Fruit fly (Drosophila melanogaster) Kc167 (cell line): ENCODE measurements around the gene Rcd-1.

Experiments
- Myc ChIP-seq: fragments of >200 bp; optimal IDR thresholded peaks from 2 replicates; lab custom pipeline; 2017; ENCODE audit warnings: missing external identifiers
- Sin3A ChIP-seq: fragments of >200 bp; optimal IDR thresholded peaks from 2 replicates; lab custom pipeline; 2018; ENCODE audit warnings: missing external identifiers
- h ChIP-seq: fragments of >200 bp; optimal IDR thresholded peaks from 3 replicates; lab custom pipeline; 2018; ENCODE audit warnings: missing external identifiers
- insv ChIP-seq: fragments of >200 bp; optimal IDR thresholded peaks from 3 replicates; lab custom pipeline; 2018; ENCODE audit warnings: missing external identifiers
- psq ChIP-seq: fragments of >200 bp; optimal IDR thresholded peaks from 2 replicates; lab custom pipeline; 2017; ENCODE audit warnings: missing external identifiers
- ttk ChIP-seq: sonication (Bioruptor generic); optimal IDR thresholded peaks from 2 replicates; lab custom pipeline; 2017; ENCODE audit warnings: missing external identifiers

Rcd-1 gene

DNA sequence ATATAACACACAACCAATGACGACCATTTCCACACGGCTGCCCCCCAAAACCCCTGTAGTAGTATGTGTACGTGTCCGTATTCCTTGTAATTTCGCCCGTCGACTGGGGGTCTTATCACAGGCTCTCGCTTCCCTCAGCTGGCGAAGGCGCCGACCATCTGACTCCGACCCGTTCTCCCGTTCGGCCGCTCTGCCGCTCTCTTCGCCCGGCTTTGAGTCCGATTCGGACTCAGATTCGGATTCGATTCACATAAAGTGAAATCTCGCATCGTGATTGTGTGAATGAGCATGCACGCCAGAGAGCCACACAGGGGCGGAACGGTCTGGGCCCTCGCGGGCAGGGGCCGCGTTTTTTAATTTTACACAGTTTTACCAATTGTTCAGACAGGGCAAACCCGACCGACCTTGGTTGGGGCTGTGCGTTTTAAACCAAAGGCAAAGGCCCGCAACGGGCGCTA lies 27.1 kb downstream of the Rcd-1 start:
- TF ChIP-seq insv (lab: Kevin White, UChicago) (no peak), ttk (lab: Kevin White, UChicago) (no peak), Myc (no peak), psq (lab: Kevin White, UChicago) (no peak), h (lab: Kevin White, UChicago) (no peak), Sin3A (lab: Kevin White, UChicago) (no peak)

DNA sequence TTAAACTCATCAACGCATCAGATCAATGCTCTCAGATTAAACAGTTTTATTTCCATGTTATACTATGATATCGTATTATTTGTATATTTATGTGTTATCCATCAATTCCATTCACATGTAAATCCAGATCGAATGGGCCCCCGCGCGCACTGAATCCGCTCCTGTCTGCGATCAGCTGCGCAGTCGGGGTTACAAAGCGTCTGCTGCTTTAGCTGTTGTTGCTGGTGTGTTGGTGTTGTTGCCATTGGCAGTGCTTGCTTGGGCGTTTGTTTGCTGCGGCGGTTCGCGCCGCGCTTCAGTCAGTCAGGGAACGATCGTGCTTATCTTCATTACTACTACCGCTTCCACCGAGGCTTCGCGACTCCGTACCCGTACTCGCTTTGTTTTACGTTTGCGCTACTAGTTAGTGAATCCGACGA lies 28.4 kb downstream of the Rcd-1 start, which contains the start of gene Zw:
Zw (plus strand) TSS at position 262 of the 419 bp plus-strand sequence.
- no peak for TF ChIP-seq Myc
- no peak for TF ChIP-seq psq (lab: Kevin White, UChicago)
- no peak for TF ChIP-seq h (lab: Kevin White, UChicago)
- TF ChIP-seq insv (lab: Kevin White, UChicago) = no peak
- no peak for TF ChIP-seq Sin3A (lab: Kevin White, UChicago)
- TF ChIP-seq ttk (lab: Kevin White, UChicago) = no peak

dm6 chrX:19667444-19668104 lies 29.0 kb downstream of the Rcd-1 start:
- TF ChIP-seq psq (lab: Kevin White, UChicago) = no peak
- TF ChIP-seq Sin3A (lab: Kevin White, UChicago) = no peak
- no peak for TF ChIP-seq ttk (lab: Kevin White, UChicago)
- no peak for TF ChIP-seq Myc
- no peak for TF ChIP-seq insv (lab: Kevin White, UChicago)
- TF ChIP-seq h (lab: Kevin White, UChicago) = no peak

- TF ChIP-seq Myc = no peak
- TF ChIP-seq insv (lab: Kevin White, UChicago) = no peak
- no peak for TF ChIP-seq h (lab: Kevin White, UChicago)
- TF ChIP-seq Sin3A (lab: Kevin White, UChicago) = no peak
- no peak for TF ChIP-seq ttk (lab: Kevin White, UChicago)
- TF ChIP-seq psq (lab: Kevin White, UChicago) = no peak
These were observed 29.8 kb downstream of the Rcd-1 start for dm6 chrX:19668405-19668804.

DNA sequence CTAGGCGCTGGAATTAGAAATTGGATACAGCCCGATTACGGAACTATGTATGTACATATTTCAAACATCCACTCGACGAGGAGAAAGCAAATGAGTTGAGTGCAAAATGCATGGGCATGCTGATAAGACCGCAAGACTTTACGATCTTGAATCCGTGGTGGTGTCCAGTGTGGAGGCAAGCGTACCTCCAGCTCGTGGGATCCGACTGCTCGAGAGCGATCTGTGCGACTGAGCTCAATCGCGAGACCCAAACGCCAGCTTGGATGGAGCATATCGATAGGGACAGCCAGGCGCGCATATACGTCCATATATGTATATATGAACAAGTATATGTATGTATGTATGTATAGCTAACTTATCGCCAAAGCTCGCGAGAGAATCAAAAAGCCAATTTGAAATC lies 37.1 kb downstream of the Rcd-1 start, which contains the start of gene et:
et (minus strand) TSS at position 230 of the 400 bp plus-strand sequence.
- TF ChIP-seq psq (lab: Kevin White, UChicago) (no peak), Sin3A (lab: Kevin White, UChicago) (no peak), h (lab: Kevin White, UChicago) (no peak), insv (lab: Kevin White, UChicago) (no peak), ttk (lab: Kevin White, UChicago) (no peak), Myc (no peak)

DNA sequence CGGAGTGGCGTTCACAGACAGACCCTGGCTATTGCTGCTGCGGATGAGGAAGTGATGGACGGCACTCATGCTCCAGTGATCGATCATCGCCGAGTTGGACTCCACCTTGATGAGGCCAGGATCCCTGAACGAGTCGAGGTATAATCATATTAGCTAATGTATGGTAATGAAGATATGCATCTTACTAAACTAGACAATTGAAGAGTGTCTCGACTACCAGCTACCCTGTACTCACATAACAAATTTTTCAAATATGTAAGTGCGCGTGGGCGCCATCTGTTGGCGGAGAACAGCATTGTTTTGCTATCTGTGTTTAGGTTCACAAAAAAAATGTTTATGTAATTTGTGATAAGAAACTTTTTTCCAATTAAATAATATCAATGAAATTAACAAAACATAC lies 40.6 kb downstream of the Rcd-1 start:
- no peak for TF ChIP-seq Myc
- TF ChIP-seq ttk (lab: Kevin White, UChicago) = no peak
- TF ChIP-seq insv (lab: Kevin White, UChicago) = no peak
- no peak for TF ChIP-seq h (lab: Kevin White, UChicago)
- TF ChIP-seq psq (lab: Kevin White, UChicago) = no peak

dm6 chrX:19683040-19683875 lies 44.7 kb downstream of the Rcd-1 start, which contains the start of the genes dome and Ubqn:
Gene dome (minus strand): TSS chrX:19683518.
Gene Ubqn (plus strand): TSS chrX:19683808.
- no peak for TF ChIP-seq Myc
- TF ChIP-seq h (lab: Kevin White, UChicago) = no peak
- TF ChIP-seq Sin3A (lab: Kevin White, UChicago) = no peak
- no peak for TF ChIP-seq insv (lab: Kevin White, UChicago)
- TF ChIP-seq psq (lab: Kevin White, UChicago) = no peak
- no peak for TF ChIP-seq ttk (lab: Kevin White, UChicago)

dm6 chrX:19684048-19684447 lies 45.5 kb downstream of the Rcd-1 start:
- TF ChIP-seq ttk (lab: Kevin White, UChicago) = no peak
- no peak for TF ChIP-seq insv (lab: Kevin White, UChicago)
- no peak for TF ChIP-seq h (lab: Kevin White, UChicago)
- TF ChIP-seq Sin3A (lab: Kevin White, UChicago) = no peak
- TF ChIP-seq psq (lab: Kevin White, UChicago) = no peak
- TF ChIP-seq Myc = no peak

- TF ChIP-seq Sin3A (lab: Kevin White, UChicago) (no peak), Myc (no peak), psq (lab: Kevin White, UChicago) (no peak), ttk (lab: Kevin White, UChicago) (no peak), h (lab: Kevin White, UChicago) (no peak), insv (lab: Kevin White, UChicago) (no peak)
These were observed 50.3 kb downstream of the Rcd-1 start, which contains the start of gene CG14227 for dm6 chrX:19688848-19689247. Gene CG14227 (minus strand): TSS chrX:19688948.

DNA sequence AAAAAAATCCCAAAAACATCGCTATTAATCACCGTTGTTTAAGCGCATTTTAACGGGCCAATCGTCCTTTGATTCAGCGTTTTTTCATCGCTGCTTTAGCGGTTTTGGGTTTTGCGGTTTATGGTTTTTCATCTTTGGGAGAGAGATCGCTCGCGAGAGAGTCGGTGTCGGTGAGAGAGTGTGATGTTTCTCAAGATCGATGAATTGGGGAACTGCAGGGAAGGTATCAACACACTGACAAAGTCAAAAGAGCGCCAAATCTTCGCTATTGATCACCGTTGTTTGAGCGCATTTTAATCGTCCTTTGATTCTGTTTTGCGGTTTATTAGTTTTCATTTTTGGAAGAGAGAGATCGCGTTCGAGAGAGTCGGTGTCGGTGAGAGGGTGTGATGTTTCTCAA lies 51.5 kb downstream of the Rcd-1 start:
- TF ChIP-seq Sin3A (lab: Kevin White, UChicago) (no peak), ttk (lab: Kevin White, UChicago) (no peak), h (lab: Kevin White, UChicago) (no peak), psq (lab: Kevin White, UChicago) (no peak), Myc (no peak), insv (lab: Kevin White, UChicago) (no peak)
